Worm (Caenorhabditis elegans) whole organism, L2 larva: ENCODE measurements around the gene lpr-2.

ENCODE experiments used
- F13H6.1 ChIP-seq: sonication (generic microtip); optimal IDR thresholded peaks from 2 replicates; lab custom pipeline; 2016; ENCODE audit warnings: missing genetic modification characterization, missing compliant biosample characterization
- R02D3.7 ChIP-seq: fragments of 150-350 bp; optimal IDR thresholded peaks from 2 replicates; lab custom pipeline; 2014; ENCODE audit warnings: missing biosample characterization, missing genetic modification characterization
- Y55F3AM.14 ChIP-seq: fragments of 200-800 bp; sonication (Bioruptor generic); optimal IDR thresholded peaks from 2 replicates; lab custom pipeline; 2018; ENCODE audit warnings: mild to moderate bottlenecking, missing genetic modification characterization, missing compliant biosample characterization
- alr-1 ChIP-seq: fragments of 150-350 bp; optimal IDR thresholded peaks from 2 replicates; lab custom pipeline; 2014; ENCODE audit warnings: missing biosample characterization, missing genetic modification characterization
- aly-2 ChIP-seq: fragments of 150-350 bp; optimal IDR thresholded peaks from 2 replicates; lab custom pipeline; 2014; ENCODE audit warnings: missing biosample characterization, missing genetic modification characterization
- blmp-1 ChIP-seq: sonication (generic microtip); optimal IDR thresholded peaks from 2 replicates; lab custom pipeline; 2017; ENCODE audit warnings: missing genetic modification characterization, mild to moderate bottlenecking, missing compliant biosample characterization, antibody characterized with exemption, moderate library complexity; ENCODE audit not compliant: insufficient read depth
- crh-2 ChIP-seq: sonication (generic microtip); optimal IDR thresholded peaks from 2 replicates; lab custom pipeline; 2017; ENCODE audit warnings: missing biosample characterization, missing genetic modification characterization
- dmd-4 ChIP-seq: sonication (generic microtip); optimal IDR thresholded peaks from 2 replicates; lab custom pipeline; 2017; ENCODE audit warnings: missing biosample characterization, missing genetic modification characterization
- egl-27 ChIP-seq: sonication (generic microtip); optimal IDR thresholded peaks from 3 replicates; lab custom pipeline; 2017; ENCODE audit warnings: missing biosample characterization, missing genetic modification reagents, missing genetic modification characterization
- elt-1 ChIP-seq: fragments of 150-350 bp; optimal IDR thresholded peaks from 2 replicates; lab custom pipeline; 2014; ENCODE audit warnings: missing biosample characterization, missing genetic modification characterization
- elt-3 ChIP-seq: sonication (generic microtip); optimal IDR thresholded peaks from 2 replicates; lab custom pipeline; 2017; ENCODE audit warnings: missing biosample characterization, missing genetic modification characterization
- fos-1 ChIP-seq: fragments of 150-350 bp; optimal IDR thresholded peaks from 2 replicates; lab custom pipeline; 2014; ENCODE audit warnings: missing biosample characterization, missing genetic modification characterization
- lin-13 ChIP-seq: fragments of 150-350 bp; optimal IDR thresholded peaks from 2 replicates; lab custom pipeline; 2014; ENCODE audit warnings: missing biosample characterization, missing genetic modification reagents, missing genetic modification characterization
- lin-39 ChIP-seq: fragments of 150-350 bp; optimal IDR thresholded peaks from 2 replicates; lab custom pipeline; 2014; ENCODE audit warnings: missing biosample characterization, missing genetic modification reagents, missing genetic modification characterization
- mab-5 ChIP-seq: fragments of 150-350 bp; optimal IDR thresholded peaks from 2 replicates; lab custom pipeline; 2014; ENCODE audit warnings: missing biosample characterization, missing genetic modification characterization
- mbf-1 ChIP-seq: sonication (generic microtip); optimal IDR thresholded peaks from 2 replicates; lab custom pipeline; 2017; ENCODE audit warnings: missing biosample characterization, missing genetic modification characterization
- mdl-1 ChIP-seq, 2 experiments: fragments of 150-350 bp in 1 of 2; sonication (generic microtip) in 1 of 2; optimal IDR thresholded peaks; 2 replicates each; lab custom pipeline; 2017; ENCODE audit warnings: missing biosample characterization in 2 of 2, missing genetic modification characterization in 2 of 2
- nhr-10 ChIP-seq: sonication (generic microtip); optimal IDR thresholded peaks from 2 replicates; lab custom pipeline; 2017; ENCODE audit warnings: missing biosample characterization, missing genetic modification characterization
- nhr-11 ChIP-seq: fragments of 150-350 bp; optimal IDR thresholded peaks from 2 replicates; lab custom pipeline; 2014; ENCODE audit warnings: missing biosample characterization, missing genetic modification characterization
- nhr-12 ChIP-seq: fragments of 150-350 bp; optimal IDR thresholded peaks from 2 replicates; lab custom pipeline; 2014; ENCODE audit warnings: missing biosample characterization, missing genetic modification characterization
- nhr-129 ChIP-seq: fragments of 150-350 bp; optimal IDR thresholded peaks from 2 replicates; lab custom pipeline; 2014; ENCODE audit warnings: missing biosample characterization, missing genetic modification characterization
- nhr-23 ChIP-seq: fragments of 150-350 bp; optimal IDR thresholded peaks from 2 replicates; lab custom pipeline; 2014; ENCODE audit warnings: missing biosample characterization, missing genetic modification reagents, missing genetic modification characterization
- nhr-237 ChIP-seq: fragments of 150-350 bp; optimal IDR thresholded peaks from 2 replicates; lab custom pipeline; 2014; ENCODE audit warnings: missing biosample characterization, missing genetic modification characterization
- nhr-25 ChIP-seq: fragments of 150-350 bp; sonication (generic microtip); optimal IDR thresholded peaks from 3 replicates; lab custom pipeline; 2014; ENCODE audit warnings: missing biosample characterization, missing genetic modification characterization
- nhr-6 ChIP-seq: fragments of 150-350 bp; optimal IDR thresholded peaks from 2 replicates; lab custom pipeline; 2014; ENCODE audit warnings: missing biosample characterization, missing genetic modification characterization
- nhr-77 ChIP-seq: fragments of 150-350 bp; optimal IDR thresholded peaks from 2 replicates; lab custom pipeline; 2014; ENCODE audit warnings: missing biosample characterization, missing genetic modification characterization
- peb-1 ChIP-seq: fragments of 150-350 bp; optimal IDR thresholded peaks from 2 replicates; lab custom pipeline; 2014; ENCODE audit warnings: missing biosample characterization, missing genetic modification characterization
- sem-4 ChIP-seq: fragments of 150-350 bp; optimal IDR thresholded peaks from 2 replicates; lab custom pipeline; 2014; ENCODE audit warnings: missing biosample characterization, missing genetic modification reagents, missing genetic modification characterization
- skn-1 ChIP-seq: sonication (generic microtip); optimal IDR thresholded peaks from 2 replicates; lab custom pipeline; 2017; ENCODE audit warnings: missing biosample characterization, missing genetic modification characterization
- sma-3 ChIP-seq: sonication (generic microtip); optimal IDR thresholded peaks from 2 replicates; lab custom pipeline; 2016; ENCODE audit warnings: missing genetic modification reagents, missing genetic modification characterization, missing compliant biosample characterization
- sma-9 ChIP-seq, 2 experiments: fragments of 150-350 bp in 1 of 2; sonication (generic microtip) in 1 of 2; optimal IDR thresholded peaks; 2 replicates each; lab custom pipeline; 2014 to 2016; ENCODE audit warnings: missing genetic modification characterization in 2 of 2, mild to moderate bottlenecking in 1 of 2, missing biosample characterization in 1 of 2, missing compliant biosample characterization in 1 of 2, missing genetic modification reagents in 1 of 2, moderate library complexity in 1 of 2
- unc-39 ChIP-seq: fragments of 150-350 bp; optimal IDR thresholded peaks from 2 replicates; lab custom pipeline; 2014; ENCODE audit warnings: missing biosample characterization, missing genetic modification characterization
- unc-55 ChIP-seq: fragments of 150-350 bp; sonication (generic microtip); optimal IDR thresholded peaks from 3 replicates; lab custom pipeline; 2014; ENCODE audit warnings: missing biosample characterization, missing genetic modification reagents, missing genetic modification characterization
- unc-62 ChIP-seq: fragments of 150-350 bp; optimal IDR thresholded peaks from 2 replicates; lab custom pipeline; 2014; ENCODE audit warnings: missing biosample characterization, missing genetic modification reagents, missing genetic modification characterization
- zag-1 ChIP-seq: fragments of 150-350 bp; optimal IDR thresholded peaks from 2 replicates; lab custom pipeline; 2014; ENCODE audit warnings: missing biosample characterization, missing genetic modification characterization
- ztf-1 ChIP-seq: fragments of 200-800 bp; sonication (Bioruptor generic); conservative IDR thresholded peaks from 2 replicates; pipeline ENCODE4 v1.3.6; 2022; ENCODE audit warnings: missing genetic modification characterization, missing compliant biosample characterization
- ztf-11 ChIP-seq: sonication (generic microtip); optimal IDR thresholded peaks from 2 replicates; lab custom pipeline; 2017; ENCODE audit warnings: missing biosample characterization, missing genetic modification characterization
- ztf-4 ChIP-seq: fragments of 150-350 bp; optimal IDR thresholded peaks from 2 replicates; lab custom pipeline; 2014; ENCODE audit warnings: missing biosample characterization, missing genetic modification characterization

lpr-2 gene

ce11 chrIV:11779028-11779427, at the start of gene lpr-2:
Gene lpr-2 (plus strand): TSS chrIV:11779216.
- TF ChIP-seq lin-13 (GFP tag; lab: Kevin White, UChicago) (no peak), nhr-10 (no peak), elt-3 (tag; lab: Kevin White, UChicago) (no peak), skn-1 (no peak), aly-2 (tag; lab: Kevin White, UChicago) (no peak), Y55F3AM.14 (GFP tag; lab: Kevin White, UChicago) (no peak), elt-1 (no peak), unc-55 (GFP tag; lab: Kevin White, UChicago) (no peak), R02D3.7 (tag; lab: Kevin White, UChicago) (no peak), F13H6.1 (tag; lab: Kevin White, UChicago) (no peak), blmp-1 (tag; lab: Kevin White, UChicago) (no peak), nhr-77 (no peak), nhr-6 (tag; lab: Kevin White, UChicago) (no peak), nhr-23 (tag; lab: Kevin White, UChicago) (no peak), unc-39 (tag; lab: Kevin White, UChicago) (no peak), sem-4 (no peak), crh-2 (tag; lab: Kevin White, UChicago) (no peak), fos-1 (tag; lab: Kevin White, UChicago) (no peak), ztf-4 (tag; lab: Kevin White, UChicago) (no peak), zag-1 (no peak)

ce11 chrIV:11735025-11735424, 44.0 kb upstream of the lpr-2 start, which contains the start of gene K01A6.6:
Gene K01A6.6 (plus strand): TSS chrIV:11735325.
- TF ChIP-seq lin-13 (GFP tag; lab: Kevin White, UChicago): no peak
- no peak for TF ChIP-seq ztf-11 (tag; lab: Kevin White, UChicago)

- TF ChIP-seq Y55F3AM.14 (GFP tag; lab: Kevin White, UChicago): no peak
- TF ChIP-seq alr-1: no peak
- no peak for TF ChIP-seq blmp-1 (tag; lab: Kevin White, UChicago)
- TF ChIP-seq nhr-6 (tag; lab: Kevin White, UChicago): no peak
- no peak for TF ChIP-seq fos-1 (tag; lab: Kevin White, UChicago)
- TF ChIP-seq nhr-25 (tag; lab: Kevin White, UChicago): no peak
- TF ChIP-seq nhr-237 (tag; lab: Kevin White, UChicago): no peak
- no peak for TF ChIP-seq egl-27 (tag; lab: Kevin White, UChicago)
- no peak for TF ChIP-seq lin-13 (GFP tag; lab: Kevin White, UChicago)
- no peak for TF ChIP-seq sma-9 (GFP tag; optimal IDR thresholded peaks at IDR 0.05; lab: Kevin White, UChicago)
- no peak for TF ChIP-seq sma-9 (tag; optimal IDR thresholded peaks at IDR 0.05; lab: Kevin White, UChicago)
- no peak for TF ChIP-seq mdl-1 (tag; optimal IDR thresholded peaks at IDR 0.05; lab: Kevin White, UChicago)
- no peak for TF ChIP-seq nhr-11
- TF ChIP-seq peb-1: no peak
- TF ChIP-seq mbf-1 (tag; lab: Kevin White, UChicago): no peak
These were observed 41.7 kb upstream of the lpr-2 start, which contains the start of gene K01A6.8 for ce11 chrIV:11737269-11737668. Gene K01A6.8 (minus strand): TSS chrIV:11737369.

- TF ChIP-seq elt-3 (tag; lab: Kevin White, UChicago): no peak
- TF ChIP-seq zag-1: no peak
These were observed 40.9 kb upstream of the lpr-2 start, which contains the start of gene K01A6.7 for ce11 chrIV:11738092-11738617. Gene K01A6.7 (minus strand): TSS chrIV:11738567.

- TF ChIP-seq nhr-129 (tag; lab: Kevin White, UChicago) (no peak), egl-27 (tag; lab: Kevin White, UChicago) (no peak), mab-5 (tag; lab: Kevin White, UChicago) (no peak), R02D3.7 (tag; lab: Kevin White, UChicago) (no peak), ztf-1 (GFP tag; lab: Robert Waterston, UW) (no peak), crh-2 (tag; lab: Kevin White, UChicago) (no peak), nhr-77 (no peak), nhr-12 (tag; lab: Kevin White, UChicago) (no peak), dmd-4 (tag; lab: Kevin White, UChicago) (no peak), zag-1 (no peak), sem-4 (no peak), sma-3 (GFP tag; lab: Kevin White, UChicago) (no peak), lin-13 (GFP tag; lab: Kevin White, UChicago) (no peak), unc-62 (GFP tag; lab: Kevin White, UChicago) (no peak), nhr-11 (no peak), mdl-1 (tag; optimal IDR thresholded peaks at IDR 0.05; lab: Kevin White, UChicago) (no peak), nhr-25 (tag; lab: Kevin White, UChicago) (no peak), lin-39 (tag; lab: Kevin White, UChicago) (no peak), aly-2 (tag; lab: Kevin White, UChicago) (no peak)
These were observed 38.8 kb upstream of the lpr-2 start, which contains the start of gene K01A6.4 for ce11 chrIV:11740204-11740603. Gene K01A6.4 (minus strand): TSS chrIV:11740304.
